Fruit fly (Drosophila melanogaster): ENCODE measurements around the gene Stip1.

Gene Stip1

dm6 chr2L:294452-295362, at the start of gene Stip1, which contains the start of gene U2af38:
TSS of gene Stip1 (plus strand) at chr2L:295122.
TSS of gene U2af38 (minus strand) at chr2L:294681.
- TF ChIP-seq CG8478 (optimal IDR thresholded peaks at IDR 0.05): no peak
- TF ChIP-seq EcR (GFP tag; optimal IDR thresholded peaks at IDR 0.05): peak; percentile 73 to 94
- no peak for TF ChIP-seq usp (GFP tag; optimal IDR thresholded peaks at IDR 0.05)
- no peak for TF ChIP-seq pan (optimal IDR thresholded peaks at IDR 0.05)

DNA sequence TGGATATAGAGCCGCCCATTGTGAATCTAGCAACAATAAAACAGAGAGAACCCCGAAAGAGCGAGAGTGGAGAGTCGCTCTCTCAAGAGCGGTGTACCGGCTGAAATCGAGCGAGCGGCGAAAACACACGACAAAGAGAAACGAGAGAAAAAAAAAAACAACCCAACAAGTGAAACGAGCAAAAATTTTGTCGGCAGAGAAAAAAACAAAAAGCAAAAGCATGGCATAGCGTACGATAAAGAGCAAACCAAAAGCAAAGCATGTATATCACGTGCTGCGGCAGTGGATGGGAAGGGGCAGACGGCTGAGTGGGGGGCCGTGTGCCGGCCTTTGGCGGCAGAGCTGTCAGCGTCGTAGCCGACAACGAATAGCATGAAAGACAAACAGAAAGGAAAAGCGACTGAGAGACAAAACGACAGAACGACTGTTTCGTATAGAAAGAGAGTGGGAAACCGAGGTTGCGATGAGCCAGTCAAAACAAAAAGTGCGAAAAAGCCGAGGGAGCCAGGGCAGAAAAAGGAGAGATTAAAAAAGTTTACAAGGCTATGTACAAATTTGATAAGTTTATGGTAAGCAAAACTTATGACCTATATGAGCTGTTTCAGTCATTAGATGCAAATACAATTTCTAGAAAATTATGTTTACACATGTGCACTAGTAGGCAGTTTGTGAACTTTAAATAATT, 48.1 kb upstream of the Stip1 start:
- TF ChIP-seq pan (optimal IDR thresholded peaks at IDR 0.05): no peak
- peak; percentile 79 for TF ChIP-seq Dll (optimal IDR thresholded peaks at IDR 0.05)
- TF ChIP-seq CG8478 (optimal IDR thresholded peaks at IDR 0.05): no peak
- TF ChIP-seq usp (GFP tag; optimal IDR thresholded peaks at IDR 0.05): no peak

dm6 chr2L:247432-247831, 47.5 kb upstream of the Stip1 start:
- no peak for TF ChIP-seq EcR (GFP tag; optimal IDR thresholded peaks at IDR 0.05)
- no peak for TF ChIP-seq psq (optimal IDR thresholded peaks at IDR 0.05)
- no peak for TF ChIP-seq usp (GFP tag; optimal IDR thresholded peaks at IDR 0.05)
- no peak for TF ChIP-seq pan (optimal IDR thresholded peaks at IDR 0.05)
- TF ChIP-seq CG8478 (optimal IDR thresholded peaks at IDR 0.05): no peak
- no peak for TF ChIP-seq Dll (optimal IDR thresholded peaks at IDR 0.05)

DNA sequence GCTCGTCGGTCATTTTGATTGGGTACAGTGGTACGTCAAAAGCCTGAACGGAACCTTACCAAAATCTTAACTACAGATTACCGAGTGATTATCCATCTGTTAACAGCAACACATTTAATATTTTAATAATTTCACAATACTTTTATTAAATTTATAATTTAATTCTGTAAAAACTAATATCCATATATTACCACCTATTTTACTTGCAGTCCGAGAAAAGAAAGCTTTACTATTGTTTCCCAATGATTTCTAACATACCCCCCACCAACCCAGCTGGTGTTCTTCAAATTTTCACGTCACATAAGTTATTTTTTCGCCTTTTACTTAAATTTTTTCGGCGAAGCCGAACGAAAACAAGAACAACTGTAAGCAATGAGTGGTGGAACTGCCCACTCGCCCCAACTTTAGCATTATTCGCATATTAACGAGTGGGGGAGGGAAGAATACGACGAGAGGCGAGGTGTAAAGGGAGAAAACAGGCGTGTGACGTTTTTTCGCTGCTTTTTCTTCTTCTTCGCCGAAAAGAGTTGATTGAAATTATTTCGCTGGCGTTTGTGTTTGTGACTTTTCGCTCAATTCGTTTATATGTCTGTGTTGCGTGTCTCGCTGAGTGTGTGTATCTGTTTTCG, 47.0 kb upstream of the Stip1 start:
- TF ChIP-seq Dll (optimal IDR thresholded peaks at IDR 0.05): no peak
- no peak for TF ChIP-seq usp (GFP tag; optimal IDR thresholded peaks at IDR 0.05)
- TF ChIP-seq CG8478 (optimal IDR thresholded peaks at IDR 0.05): no peak

dm6 chr2L:248592-248991, 46.3 kb upstream of the Stip1 start:
- TF ChIP-seq usp (GFP tag; optimal IDR thresholded peaks at IDR 0.05) (no peak), psq (optimal IDR thresholded peaks at IDR 0.05) (no peak), EcR (GFP tag; optimal IDR thresholded peaks at IDR 0.05) (no peak), CG8478 (optimal IDR thresholded peaks at IDR 0.05) (no peak), pan (optimal IDR thresholded peaks at IDR 0.05) (no peak), Dll (optimal IDR thresholded peaks at IDR 0.05) (no peak)

- TF ChIP-seq EcR (GFP tag; optimal IDR thresholded peaks at IDR 0.05) (no peak), Dll (optimal IDR thresholded peaks at IDR 0.05) (peak; percentile 91)
These were observed 45.7 kb upstream of the Stip1 start for dm6 chr2L:249048-249825.

DNA sequence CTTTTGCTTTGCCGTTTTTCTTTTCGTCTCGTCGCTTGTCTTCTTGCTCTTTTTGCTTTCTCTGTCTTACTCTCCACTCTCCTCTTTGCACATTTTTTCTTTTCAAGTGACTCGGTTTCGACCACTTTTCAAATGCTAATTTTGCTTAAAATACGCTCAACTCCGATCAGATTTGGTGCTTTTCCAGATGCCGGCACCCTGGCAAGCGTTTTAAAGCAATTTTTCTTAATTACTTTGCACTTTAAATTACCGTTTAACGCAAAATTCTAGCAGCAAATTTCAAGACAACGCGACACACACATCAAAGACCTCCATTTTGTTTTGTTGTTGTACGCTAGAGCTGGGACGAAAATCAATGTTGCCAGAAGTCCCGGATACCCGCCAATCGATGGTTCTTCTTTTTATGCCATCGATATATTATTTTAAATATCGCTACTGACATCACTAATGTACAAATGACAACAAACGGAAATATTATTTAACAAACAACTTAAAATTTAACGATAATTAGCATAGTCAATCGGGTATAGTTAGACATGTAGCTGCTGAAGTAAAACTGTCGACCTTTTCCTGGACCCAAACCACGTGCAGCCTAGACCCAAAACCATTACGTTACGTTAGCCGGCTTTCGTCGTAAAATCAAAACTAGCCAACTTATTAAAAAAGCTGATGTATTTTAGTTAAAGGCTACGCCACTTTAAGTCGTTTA, 44.3 kb upstream of the Stip1 start, which contains the start of gene kis:
kis (minus strand) TSS at position 317 of the 709 bp plus-strand sequence.
- TF ChIP-seq pan (optimal IDR thresholded peaks at IDR 0.05): no peak
- no peak for TF ChIP-seq usp (GFP tag; optimal IDR thresholded peaks at IDR 0.05)
- no peak for TF ChIP-seq CG8478 (optimal IDR thresholded peaks at IDR 0.05)
- no peak for TF ChIP-seq Dll (optimal IDR thresholded peaks at IDR 0.05)
- no peak for TF ChIP-seq psq (optimal IDR thresholded peaks at IDR 0.05)
- no peak for TF ChIP-seq EcR (GFP tag; optimal IDR thresholded peaks at IDR 0.05)

- TF ChIP-seq EcR (GFP tag; optimal IDR thresholded peaks at IDR 0.05) (no peak), pan (optimal IDR thresholded peaks at IDR 0.05) (no peak), Dll (optimal IDR thresholded peaks at IDR 0.05) (no peak), CG8478 (optimal IDR thresholded peaks at IDR 0.05) (no peak), usp (GFP tag; optimal IDR thresholded peaks at IDR 0.05) (no peak), psq (optimal IDR thresholded peaks at IDR 0.05) (no peak)
These were observed 42.7 kb upstream of the Stip1 start, which contains the start of gene Rpp30 for dm6 chr2L:252174-252573. TSS of gene Rpp30 (minus strand) at chr2L:252373.

dm6 chr2L:267441-268089, 27.4 kb upstream of the Stip1 start, which contains the start of gene CG17075:
TSS of gene CG17075 (minus strand) at chr2L:267505.
- TF ChIP-seq CG8478 (optimal IDR thresholded peaks at IDR 0.05) (no peak), EcR (GFP tag; optimal IDR thresholded peaks at IDR 0.05) (no peak), usp (GFP tag; optimal IDR thresholded peaks at IDR 0.05) (no peak), pan (optimal IDR thresholded peaks at IDR 0.05) (no peak), Dll (optimal IDR thresholded peaks at IDR 0.05) (no peak), psq (optimal IDR thresholded peaks at IDR 0.05) (no peak)

DNA sequence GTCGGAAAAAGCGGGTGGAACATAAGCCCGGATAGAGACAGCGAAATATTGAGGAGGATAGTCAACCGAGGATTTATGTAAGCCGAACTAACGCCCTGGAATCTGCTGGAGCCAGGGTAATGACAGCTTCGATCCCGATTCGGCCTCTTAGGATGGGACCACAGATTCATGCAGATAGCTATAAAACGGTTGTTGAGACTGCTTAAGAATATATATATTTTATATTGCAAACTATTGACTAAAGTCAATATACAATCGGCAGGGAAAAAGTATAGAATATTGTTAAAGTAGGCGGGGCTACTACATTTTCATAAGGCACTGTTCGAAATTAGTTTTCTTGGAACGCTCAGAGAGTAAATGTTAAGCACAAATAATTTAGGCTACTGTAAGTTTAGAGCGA, 26.1 kb upstream of the Stip1 start, which contains the start of gene CG3345:
CG3345 (plus strand) TSS at position 301 of the 400 bp plus-strand sequence.
- TF ChIP-seq CG8478 (optimal IDR thresholded peaks at IDR 0.05): no peak
- no peak for TF ChIP-seq Dll (optimal IDR thresholded peaks at IDR 0.05)
- TF ChIP-seq usp (GFP tag; optimal IDR thresholded peaks at IDR 0.05): no peak
- no peak for TF ChIP-seq pan (optimal IDR thresholded peaks at IDR 0.05)
- no peak for TF ChIP-seq psq (optimal IDR thresholded peaks at IDR 0.05)
- no peak for TF ChIP-seq EcR (GFP tag; optimal IDR thresholded peaks at IDR 0.05)

All from whole organism.